Worm (Caenorhabditis elegans): ENCODE measurements around the gene flh-2.

ce11 chrIII:4909938-4910337, 42.0 kb upstream of the flh-2 start, which contains the start of gene F26F4.12:
- TF ChIP-seq dao-5 (tag; optimal IDR thresholded peaks at IDR 0.05) (no peak), W03F9.2 (tag; optimal IDR thresholded peaks at IDR 0.05) (no peak), him-1 (tag; optimal IDR thresholded peaks at IDR 0.05) (no peak)

Measured in whole organism, L4/young adult.